Worm (Caenorhabditis elegans) whole organism, L2 larva: Measurements from ENCODE around the gene srbc-54.

Experiments used
- R02D3.7 ChIP-seq: fragments of 150-350 bp; optimal IDR thresholded peaks from 2 replicates; lab custom pipeline; 2014; ENCODE audit warnings: missing biosample characterization, missing genetic modification characterization
- Y55F3AM.14 ChIP-seq: fragments of 200-800 bp; sonication (Bioruptor generic); optimal IDR thresholded peaks from 2 replicates; lab custom pipeline; 2018; ENCODE audit warnings: mild to moderate bottlenecking, missing genetic modification characterization, missing compliant biosample characterization
- ZK546.5 ChIP-seq: sonication (generic microtip); optimal IDR thresholded peaks from 2 replicates; lab custom pipeline; 2017; ENCODE audit warnings: missing biosample characterization, missing genetic modification characterization
- alr-1 ChIP-seq: fragments of 150-350 bp; optimal IDR thresholded peaks from 2 replicates; lab custom pipeline; 2014; ENCODE audit warnings: missing biosample characterization, missing genetic modification characterization
- aly-2 ChIP-seq: fragments of 150-350 bp; optimal IDR thresholded peaks from 2 replicates; lab custom pipeline; 2014; ENCODE audit warnings: missing biosample characterization, missing genetic modification characterization
- ama-1 ChIP-seq: fragments of 150-350 bp; optimal IDR thresholded peaks from 2 replicates; lab custom pipeline; 2018; ENCODE audit warnings: inconsistent platforms
- blmp-1 ChIP-seq: sonication (generic microtip); optimal IDR thresholded peaks from 2 replicates; lab custom pipeline; 2017; ENCODE audit warnings: missing genetic modification characterization, mild to moderate bottlenecking, missing compliant biosample characterization, antibody characterized with exemption, moderate library complexity; ENCODE audit not compliant: insufficient read depth
- ceh-16 ChIP-seq: fragments of 150-350 bp; optimal IDR thresholded peaks from 2 replicates; lab custom pipeline; 2014; ENCODE audit warnings: missing biosample characterization, missing genetic modification characterization
- ceh-82 ChIP-seq: fragments of 150-350 bp; optimal IDR thresholded peaks from 2 replicates; lab custom pipeline; 2014; ENCODE audit warnings: missing biosample characterization, missing genetic modification characterization
- crh-2 ChIP-seq: sonication (generic microtip); optimal IDR thresholded peaks from 2 replicates; lab custom pipeline; 2017; ENCODE audit warnings: missing biosample characterization, missing genetic modification characterization
- dmd-4 ChIP-seq: sonication (generic microtip); optimal IDR thresholded peaks from 2 replicates; lab custom pipeline; 2017; ENCODE audit warnings: missing biosample characterization, missing genetic modification characterization
- fos-1 ChIP-seq: fragments of 150-350 bp; optimal IDR thresholded peaks from 2 replicates; lab custom pipeline; 2014; ENCODE audit warnings: missing biosample characterization, missing genetic modification characterization
- gmeb-1 ChIP-seq: fragments of 150-350 bp; optimal IDR thresholded peaks from 2 replicates; lab custom pipeline; 2014; ENCODE audit warnings: missing biosample characterization, missing genetic modification characterization
- lin-11 ChIP-seq: fragments of 150-350 bp; sonication (generic microtip); optimal IDR thresholded peaks from 2 replicates; lab custom pipeline; 2014; ENCODE audit warnings: missing biosample characterization, missing genetic modification characterization, inconsistent platforms, mixed read lengths
- lin-39 ChIP-seq: fragments of 150-350 bp; optimal IDR thresholded peaks from 2 replicates; lab custom pipeline; 2014; ENCODE audit warnings: missing biosample characterization, missing genetic modification reagents, missing genetic modification characterization
- mbf-1 ChIP-seq: sonication (generic microtip); optimal IDR thresholded peaks from 2 replicates; lab custom pipeline; 2017; ENCODE audit warnings: missing biosample characterization, missing genetic modification characterization
- mdl-1 ChIP-seq, 2 experiments: fragments of 150-350 bp in 1 of 2; sonication (generic microtip) in 1 of 2; optimal IDR thresholded peaks; 2 replicates each; lab custom pipeline; 2017; ENCODE audit warnings: missing biosample characterization in 2 of 2, missing genetic modification characterization in 2 of 2
- nhr-10 ChIP-seq: sonication (generic microtip); optimal IDR thresholded peaks from 2 replicates; lab custom pipeline; 2017; ENCODE audit warnings: missing biosample characterization, missing genetic modification characterization
- nhr-11 ChIP-seq: fragments of 150-350 bp; optimal IDR thresholded peaks from 2 replicates; lab custom pipeline; 2014; ENCODE audit warnings: missing biosample characterization, missing genetic modification characterization
- nhr-12 ChIP-seq: fragments of 150-350 bp; optimal IDR thresholded peaks from 2 replicates; lab custom pipeline; 2014; ENCODE audit warnings: missing biosample characterization, missing genetic modification characterization
- nhr-129 ChIP-seq: fragments of 150-350 bp; optimal IDR thresholded peaks from 2 replicates; lab custom pipeline; 2014; ENCODE audit warnings: missing biosample characterization, missing genetic modification characterization
- nhr-21 ChIP-seq: fragments of 150-350 bp; optimal IDR thresholded peaks from 2 replicates; lab custom pipeline; 2014; ENCODE audit warnings: missing biosample characterization, missing genetic modification characterization
- nhr-23 ChIP-seq: fragments of 150-350 bp; optimal IDR thresholded peaks from 2 replicates; lab custom pipeline; 2014; ENCODE audit warnings: missing biosample characterization, missing genetic modification reagents, missing genetic modification characterization
- nhr-237 ChIP-seq: fragments of 150-350 bp; optimal IDR thresholded peaks from 2 replicates; lab custom pipeline; 2014; ENCODE audit warnings: missing biosample characterization, missing genetic modification characterization
- nhr-25 ChIP-seq: fragments of 150-350 bp; sonication (generic microtip); optimal IDR thresholded peaks from 3 replicates; lab custom pipeline; 2014; ENCODE audit warnings: missing biosample characterization, missing genetic modification characterization
- nhr-6 ChIP-seq: fragments of 150-350 bp; optimal IDR thresholded peaks from 2 replicates; lab custom pipeline; 2014; ENCODE audit warnings: missing biosample characterization, missing genetic modification characterization
- nhr-77 ChIP-seq: fragments of 150-350 bp; optimal IDR thresholded peaks from 2 replicates; lab custom pipeline; 2014; ENCODE audit warnings: missing biosample characterization, missing genetic modification characterization
- sem-4 ChIP-seq: fragments of 150-350 bp; optimal IDR thresholded peaks from 2 replicates; lab custom pipeline; 2014; ENCODE audit warnings: missing biosample characterization, missing genetic modification reagents, missing genetic modification characterization
- skn-1 ChIP-seq: sonication (generic microtip); optimal IDR thresholded peaks from 2 replicates; lab custom pipeline; 2017; ENCODE audit warnings: missing biosample characterization, missing genetic modification characterization
- sma-3 ChIP-seq: sonication (generic microtip); optimal IDR thresholded peaks from 2 replicates; lab custom pipeline; 2016; ENCODE audit warnings: missing genetic modification reagents, missing genetic modification characterization, missing compliant biosample characterization
- snpc-4 ChIP-seq: fragments of 150-350 bp; optimal IDR thresholded peaks from 2 replicates; lab custom pipeline; 2014; ENCODE audit warnings: missing biosample characterization, missing genetic modification characterization
- unc-62 ChIP-seq: fragments of 150-350 bp; optimal IDR thresholded peaks from 2 replicates; lab custom pipeline; 2014; ENCODE audit warnings: missing biosample characterization, missing genetic modification reagents, missing genetic modification characterization
- zag-1 ChIP-seq: fragments of 150-350 bp; optimal IDR thresholded peaks from 2 replicates; lab custom pipeline; 2014; ENCODE audit warnings: missing biosample characterization, missing genetic modification characterization
- ztf-1 ChIP-seq: fragments of 200-800 bp; sonication (Bioruptor generic); conservative IDR thresholded peaks from 2 replicates; pipeline ENCODE4 v1.3.6; 2022; ENCODE audit warnings: missing genetic modification characterization, missing compliant biosample characterization
- ztf-11 ChIP-seq: sonication (generic microtip); optimal IDR thresholded peaks from 2 replicates; lab custom pipeline; 2017; ENCODE audit warnings: missing biosample characterization, missing genetic modification characterization
- ztf-4 ChIP-seq: fragments of 150-350 bp; optimal IDR thresholded peaks from 2 replicates; lab custom pipeline; 2014; ENCODE audit warnings: missing biosample characterization, missing genetic modification characterization

srbc-54 gene

ce11 chrV:15873762-15874161, 40.2 kb upstream of the srbc-54 start (continued):
- TF ChIP-seq R02D3.7 (tag; lab: Kevin White, UChicago) (no peak), nhr-77 (no peak), ZK546.5 (no peak), nhr-6 (peak; percentile 29), nhr-11 (no peak), mdl-1 (tag; optimal IDR thresholded peaks at IDR 0.05; lab: Kevin White, UChicago) (no peak), dmd-4 (tag; lab: Kevin White, UChicago) (no peak)
- TF ChIP-seq, all 48 proteins: peak for 20

- no peak for TF ChIP-seq aly-2 (tag; lab: Kevin White, UChicago)
- TF ChIP-seq ztf-11 (tag; lab: Kevin White, UChicago), result no peak
- no peak for TF ChIP-seq lin-11
- TF ChIP-seq, all 48 proteins: peak for 0
These were observed 38.8 kb upstream of the srbc-54 start, which contains the start of gene str-56 for ce11 chrV:15872273-15872672. Gene str-56, plus strand, starts transcription at chrV:15872573.

ce11 chrV:15870356-15870755, 36.8 kb upstream of the srbc-54 start, which contains the start of gene str-57:
Gene str-57, plus strand, starts transcription at chrV:15870656.
- no peak for TF ChIP-seq nhr-237 (tag; lab: Kevin White, UChicago)
- TF ChIP-seq nhr-10 (tag; lab: Kevin White, UChicago), result no peak
- TF ChIP-seq ceh-16 (tag; lab: Kevin White, UChicago), result no peak
- TF ChIP-seq ceh-82 (tag; lab: Kevin White, UChicago), result no peak
- no peak for TF ChIP-seq ztf-1 (GFP tag; lab: Robert Waterston, UW)
- TF ChIP-seq ztf-4 (tag; lab: Kevin White, UChicago), result no peak

- no peak for TF ChIP-seq alr-1
- no peak for TF ChIP-seq ceh-82 (tag; lab: Kevin White, UChicago)
- no peak for TF ChIP-seq crh-2 (tag; lab: Kevin White, UChicago)
- TF ChIP-seq sem-4 (tag; lab: Kevin White, UChicago), result no peak
- TF ChIP-seq nhr-77, result no peak
- TF ChIP-seq aly-2 (tag; lab: Kevin White, UChicago), result no peak
- TF ChIP-seq ceh-16 (tag; lab: Kevin White, UChicago), result no peak
- no peak for TF ChIP-seq nhr-237 (tag; lab: Kevin White, UChicago)
- TF ChIP-seq ama-1 (lab: Kevin White, UChicago), result no peak
- no peak for TF ChIP-seq skn-1 (tag; lab: Kevin White, UChicago)
- TF ChIP-seq R02D3.7 (tag; lab: Kevin White, UChicago), result no peak
- TF ChIP-seq fos-1, result no peak
- TF ChIP-seq nhr-10 (tag; lab: Kevin White, UChicago), result no peak
- no peak for TF ChIP-seq Y55F3AM.14 (GFP tag; lab: Kevin White, UChicago)
These were observed 33.9 kb upstream of the srbc-54 start, which contains the start of gene fbxa-197 for ce11 chrV:15867373-15867772. Gene fbxa-197, plus strand, starts transcription at chrV:15867673.

- TF ChIP-seq nhr-10 (tag; lab: Kevin White, UChicago), result no peak
- TF ChIP-seq ztf-11 (tag; lab: Kevin White, UChicago), result no peak
- TF ChIP-seq snpc-4 (tag; lab: Kevin White, UChicago), result no peak
- no peak for TF ChIP-seq sma-3 (GFP tag; lab: Kevin White, UChicago)
- TF ChIP-seq blmp-1 (tag; lab: Kevin White, UChicago), result no peak
- TF ChIP-seq fos-1, result no peak
- no peak for TF ChIP-seq nhr-12 (tag; lab: Kevin White, UChicago)
- no peak for TF ChIP-seq nhr-129 (tag; lab: Kevin White, UChicago)
- no peak for TF ChIP-seq dmd-4 (tag; lab: Kevin White, UChicago)
- TF ChIP-seq nhr-25 (tag; lab: Kevin White, UChicago), result no peak
- TF ChIP-seq mbf-1 (tag; lab: Kevin White, UChicago), result no peak
- TF ChIP-seq unc-62 (GFP tag; lab: Kevin White, UChicago), result no peak
- TF ChIP-seq ama-1 (lab: Kevin White, UChicago), result no peak
- TF ChIP-seq nhr-237 (tag; lab: Kevin White, UChicago), result no peak
- TF ChIP-seq lin-39 (tag; lab: Kevin White, UChicago), result no peak
These were observed 32.3 kb upstream of the srbc-54 start, which contains the start of gene srh-293 for ce11 chrV:15865839-15866238. Gene srh-293, plus strand, starts transcription at chrV:15866139.

ce11 chrV:15863042-15863441, 29.5 kb upstream of the srbc-54 start, which contains the start of gene srh-299:
Gene srh-299, plus strand, starts transcription at chrV:15863342.
- no peak for TF ChIP-seq nhr-21 (tag; lab: Kevin White, UChicago)
- TF ChIP-seq nhr-11, result no peak
- no peak for TF ChIP-seq nhr-12 (tag; lab: Kevin White, UChicago)
- TF ChIP-seq nhr-129 (tag; lab: Kevin White, UChicago), result no peak
- TF ChIP-seq nhr-23 (tag; lab: Kevin White, UChicago), result no peak
- TF ChIP-seq gmeb-1 (tag; lab: Kevin White, UChicago), result no peak
- no peak for TF ChIP-seq sem-4 (tag; lab: Kevin White, UChicago)
- TF ChIP-seq zag-1 (tag; lab: Kevin White, UChicago), result no peak
